Worm (Caenorhabditis elegans) whole organism, L2 larva: ENCODE measurements around the gene skr-15.

Experiments
- ama-1 ChIP-seq: fragments of 150-350 bp; optimal IDR thresholded peaks from 2 replicates; lab custom pipeline; 2018; ENCODE audit warnings: inconsistent platforms
- ceh-16 ChIP-seq: fragments of 150-350 bp; optimal IDR thresholded peaks from 2 replicates; lab custom pipeline; 2014; ENCODE audit warnings: missing biosample characterization, missing genetic modification characterization
- egl-27 ChIP-seq: sonication (generic microtip); optimal IDR thresholded peaks from 3 replicates; lab custom pipeline; 2017; ENCODE audit warnings: missing biosample characterization, missing genetic modification reagents, missing genetic modification characterization
- elt-3 ChIP-seq: sonication (generic microtip); optimal IDR thresholded peaks from 2 replicates; lab custom pipeline; 2017; ENCODE audit warnings: missing biosample characterization, missing genetic modification characterization
- lin-13 ChIP-seq: fragments of 150-350 bp; optimal IDR thresholded peaks from 2 replicates; lab custom pipeline; 2014; ENCODE audit warnings: missing biosample characterization, missing genetic modification reagents, missing genetic modification characterization
- lin-39 ChIP-seq: fragments of 150-350 bp; optimal IDR thresholded peaks from 2 replicates; lab custom pipeline; 2014; ENCODE audit warnings: missing biosample characterization, missing genetic modification reagents, missing genetic modification characterization
- lsy-2 ChIP-seq, 2 experiments: fragments of 150-350 bp in 1 of 2; sonication (generic microtip) in 1 of 2; optimal IDR thresholded peaks; 2 replicates each; lab custom pipeline; 2014 to 2017; ENCODE audit warnings: missing biosample characterization in 2 of 2, missing genetic modification characterization in 2 of 2
- nhr-10 ChIP-seq: sonication (generic microtip); optimal IDR thresholded peaks from 2 replicates; lab custom pipeline; 2017; ENCODE audit warnings: missing biosample characterization, missing genetic modification characterization
- nhr-25 ChIP-seq: fragments of 150-350 bp; sonication (generic microtip); optimal IDR thresholded peaks from 3 replicates; lab custom pipeline; 2014; ENCODE audit warnings: missing biosample characterization, missing genetic modification characterization

ce11 chrII:3835915-3836314, 12.0 kb downstream of the skr-15 start, which contains the start of gene oac-4:
- TF ChIP-seq ceh-16 (tag; lab: Kevin White, UChicago) = no peak
- TF ChIP-seq egl-27 (tag; lab: Kevin White, UChicago) = no peak
- no peak for TF ChIP-seq lin-13 (GFP tag; lab: Kevin White, UChicago)
- TF ChIP-seq nhr-25 (tag; lab: Kevin White, UChicago) = no peak
- TF ChIP-seq lin-39 = no peak
- TF ChIP-seq elt-3 (tag; lab: Kevin White, UChicago) = no peak
- no peak for TF ChIP-seq lsy-2 (tag; optimal IDR thresholded peaks at IDR 0.05; lab: Kevin White, UChicago)
- no peak for TF ChIP-seq nhr-10 (tag; lab: Kevin White, UChicago)
- TF ChIP-seq ama-1 (lab: Kevin White, UChicago) = no peak
